Fruit fly (Drosophila melanogaster): ENCODE data around the gene CG31465.

Gene CG31465

dm6 chr3R:21887588-21888007 lies 7.0 kb downstream of the CG31465 start (continued):
- TF ChIP-seq insv (GFP tag; optimal IDR thresholded peaks at IDR 0.05): no peak
- TF ChIP-seq Rfx (GFP tag; IDR thresholded peaks at IDR 0.05): peak; percentile 45; the same call in 1 of the 2 replicates
- no peak for TF ChIP-seq CG9797 (GFP tag; optimal IDR thresholded peaks at IDR 0.05)
- no peak for TF ChIP-seq CG6683 (GFP tag; optimal IDR thresholded peaks at IDR 0.05)
- TF ChIP-seq CG6272 (GFP tag; IDR thresholded peaks at IDR 0.05): peak; percentile 23; the same call in 1 of the 2 replicates
- TF ChIP-seq Dad (GFP tag; optimal IDR thresholded peaks at IDR 0.05): no peak
- TF ChIP-seq hth (optimal IDR thresholded peaks at IDR 0.05): no peak
- peak; percentile 53; the same call in 1 of the 2 replicates for TF ChIP-seq Drgx (GFP tag; IDR thresholded peaks at IDR 0.05)
- TF ChIP-seq lmd (GFP tag; IDR thresholded peaks at IDR 0.05): peak; percentile 72
- no peak for TF ChIP-seq CG6765 (GFP tag; optimal IDR thresholded peaks at IDR 0.05)
- peak; percentile 75 for TF ChIP-seq CG7839 (tag; optimal IDR thresholded peaks at IDR 0.05)
- no peak for TF ChIP-seq CG43689 (GFP tag; IDR thresholded peaks at IDR 0.05)
- no peak for TF ChIP-seq hkb (optimal IDR thresholded peaks at IDR 0.05)
- peak; percentile 41; the same call in 1 of the 2 replicates for TF ChIP-seq hkb (GFP tag; IDR thresholded peaks at IDR 0.05)
- peak; percentile 30 for TF ChIP-seq CG4424 (GFP tag; optimal IDR thresholded peaks at IDR 0.05)
- no peak for TF ChIP-seq amos (GFP tag; IDR thresholded peaks at IDR 0.05; ENCODE audit: partially characterized antibody)
- TF ChIP-seq zf30C (GFP tag; optimal IDR thresholded peaks at IDR 0.05): no peak
- TF ChIP-seq usp (GFP tag; optimal IDR thresholded peaks at IDR 0.05): no peak
- TF ChIP-seq B-H1 (GFP tag; IDR thresholded peaks at IDR 0.05): peak; percentile 29; the same call in 1 of the 3 replicates
- TF ChIP-seq E2f2 (GFP tag; IDR thresholded peaks at IDR 0.05): no peak
- no peak for TF ChIP-seq CG9727 (GFP tag; optimal IDR thresholded peaks at IDR 0.05)
- TF ChIP-seq CG5245 (GFP tag; optimal IDR thresholded peaks at IDR 0.05): peak; percentile 33
- no peak for TF ChIP-seq Mes4 (GFP tag; optimal IDR thresholded peaks at IDR 0.05)
- TF ChIP-seq en (GFP tag; optimal IDR thresholded peaks at IDR 0.05): no peak
- peak; percentile 57 for TF ChIP-seq E2f1 (GFP tag; IDR thresholded peaks at IDR 0.05)
- no peak for TF ChIP-seq Fer1 (GFP tag; optimal IDR thresholded peaks at IDR 0.05)
- peak; percentile 51; the same call in 1 of the 2 replicates for TF ChIP-seq sisA (GFP tag; IDR thresholded peaks at IDR 0.05)
- TF ChIP-seq Atf6 (GFP tag; IDR thresholded peaks at IDR 0.05): peak; percentile 31; the same call in 1 of the 2 replicates
- TF ChIP-seq ind (GFP tag; optimal IDR thresholded peaks at IDR 0.05): peak; percentile 51
- peak; percentile 79 for TF ChIP-seq CG18262 (tag; optimal IDR thresholded peaks at IDR 0.05)
- TF ChIP-seq lbe (GFP tag; optimal IDR thresholded peaks at IDR 0.05): no peak
- TF ChIP-seq Rx (GFP tag; IDR thresholded peaks at IDR 0.05): peak; percentile 46; the same call in 1 of the 2 replicates
- TF ChIP-seq Awh (GFP tag; IDR thresholded peaks at IDR 0.05): 0 out of 2 replicates have a peak, but pooled peaks have one; percentile 43
- TF ChIP-seq CG9817 (tag; optimal IDR thresholded peaks at IDR 0.05): peak; percentile 19
- TF ChIP-seq CG6654 (GFP tag; optimal IDR thresholded peaks at IDR 0.05): peak; percentile 9
- TF ChIP-seq CG1603 (tag; optimal IDR thresholded peaks at IDR 0.05): peak; percentile 44
- TF ChIP-seq Gug (GFP tag; IDR thresholded peaks at IDR 0.05): peak; percentile 71
- peak; percentile 7 for TF ChIP-seq dmrt11E (tag; optimal IDR thresholded peaks at IDR 0.05)
- TF ChIP-seq CG11093 (GFP tag; IDR thresholded peaks at IDR 0.05): no peak
- TF ChIP-seq Dip2 (GFP tag; IDR thresholded peaks at IDR 0.05): no peak
- TF ChIP-seq CG10979 (tag; optimal IDR thresholded peaks at IDR 0.05): peak; percentile 49
- TF ChIP-seq CG15696 (tag; optimal IDR thresholded peaks at IDR 0.05): no peak
- peak; percentile 14 for TF ChIP-seq ATbp (GFP tag; optimal IDR thresholded peaks at IDR 0.05)
- TF ChIP-seq Hr78 (GFP tag; optimal IDR thresholded peaks at IDR 0.05): no peak
- TF ChIP-seq CG16815 (GFP tag; optimal IDR thresholded peaks at IDR 0.05): peak; percentile 32
- TF ChIP-seq CG2712 (tag; optimal IDR thresholded peaks at IDR 0.05): peak; percentile 71
- no peak for TF ChIP-seq Hr51 (GFP tag; optimal IDR thresholded peaks at IDR 0.05)
- no peak for TF ChIP-seq CG17612 (GFP tag; IDR thresholded peaks at IDR 0.05)
- TF ChIP-seq lilli (GFP tag; optimal IDR thresholded peaks at IDR 0.05): no peak
- peak; percentile 25 for TF ChIP-seq Antp (GFP tag; optimal IDR thresholded peaks at IDR 0.05)
- TF ChIP-seq CG31365 (tag; optimal IDR thresholded peaks at IDR 0.05): no peak
- peak; percentile 49 for TF ChIP-seq CG8944 (GFP tag; optimal IDR thresholded peaks at IDR 0.05)
